Worm (Caenorhabditis elegans): ENCODE data around the gene R09H10.3.

ce11 chrIV:10584237-10584636 lies 22.6 kb upstream of the R09H10.3 start, which contains the start of gene oac-8:
- TF ChIP-seq unc-42 (tag; optimal IDR thresholded peaks at IDR 0.05) = no peak
- TF ChIP-seq hlh-30 (tag; optimal IDR thresholded peaks at IDR 0.05; ENCODE audit: insufficient read depth) = no peak
- TF ChIP-seq nfya-1 (tag; optimal IDR thresholded peaks at IDR 0.05) = no peak
- no peak for TF ChIP-seq ama-1 (optimal IDR thresholded peaks at IDR 0.05)
- no peak for TF ChIP-seq ceh-9 (tag; optimal IDR thresholded peaks at IDR 0.05)
- TF ChIP-seq pha-4 (tag; optimal IDR thresholded peaks at IDR 0.05) = no peak
- no peak for TF ChIP-seq syd-9 (tag; optimal IDR thresholded peaks at IDR 0.05)

Data from whole organism, late embryonic.